Worm (Caenorhabditis elegans): ENCODE data around the gene nhr-125.

The nhr-125 gene

ce11 chrV:4325415-4325814 lies at the start of gene nhr-125:
TSS of gene nhr-125 (minus strand) at chrV:4325515.
- no peak for TF ChIP-seq W03F9.2 (tag; optimal IDR thresholded peaks at IDR 0.05)
- no peak for TF ChIP-seq dao-5 (tag; optimal IDR thresholded peaks at IDR 0.05)
- no peak for TF ChIP-seq him-1 (tag; optimal IDR thresholded peaks at IDR 0.05)

DNA sequence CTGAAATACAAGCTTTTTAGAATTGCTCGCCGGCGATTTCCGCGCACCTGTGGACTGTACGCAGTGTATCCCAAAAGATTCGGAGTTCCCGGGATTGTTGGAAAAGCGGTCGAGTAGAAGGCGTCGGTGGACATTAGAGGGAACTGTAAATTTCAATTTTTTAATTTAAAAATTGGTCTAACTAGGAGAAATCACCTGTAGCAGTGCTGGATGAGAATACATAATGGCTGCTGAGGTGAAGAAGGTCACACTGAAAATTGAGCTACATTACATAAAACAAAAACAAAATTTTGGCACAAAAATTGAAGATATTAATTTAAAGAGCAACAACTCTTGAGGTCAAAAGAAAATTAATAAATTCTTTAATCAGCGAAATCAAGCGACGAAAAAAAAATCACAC lies 49.3 kb upstream of the nhr-125 start, which contains the start of gene neg-1:
TSS of gene neg-1 (minus strand) at position 250 of the 400 bp plus-strand sequence.
- TF ChIP-seq dao-5 (tag; optimal IDR thresholded peaks at IDR 0.05): no peak
- TF ChIP-seq W03F9.2 (tag; optimal IDR thresholded peaks at IDR 0.05): no peak
- TF ChIP-seq him-1 (tag; optimal IDR thresholded peaks at IDR 0.05): no peak

DNA sequence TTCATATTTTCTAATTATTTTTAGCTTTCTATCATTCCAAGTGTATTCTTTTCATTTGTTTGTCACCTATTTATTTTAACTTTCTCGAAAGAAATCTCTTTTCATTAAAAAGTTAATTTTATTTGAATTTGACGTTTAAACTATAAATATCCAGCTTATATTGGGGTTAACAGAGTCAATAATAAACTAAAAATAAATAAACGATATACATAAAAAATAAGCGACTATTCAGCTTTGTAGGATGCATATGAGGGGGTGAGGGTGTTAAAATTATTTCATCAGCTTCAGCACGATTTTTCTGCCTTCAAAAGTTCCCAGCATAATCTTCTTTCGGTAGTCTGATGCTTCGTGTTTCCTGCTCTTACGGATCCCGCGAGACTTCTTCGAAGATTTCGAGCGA lies 48.3 kb upstream of the nhr-125 start:
- TF ChIP-seq W03F9.2 (tag; optimal IDR thresholded peaks at IDR 0.05): no peak
- TF ChIP-seq dao-5 (tag; optimal IDR thresholded peaks at IDR 0.05): no peak
- no peak for TF ChIP-seq him-1 (tag; optimal IDR thresholded peaks at IDR 0.05)

ce11 chrV:4372986-4373385 lies 47.7 kb upstream of the nhr-125 start:
- TF ChIP-seq dao-5 (tag; optimal IDR thresholded peaks at IDR 0.05) (no peak), him-1 (tag; optimal IDR thresholded peaks at IDR 0.05) (no peak), W03F9.2 (tag; optimal IDR thresholded peaks at IDR 0.05) (no peak)

- TF ChIP-seq dao-5 (tag; optimal IDR thresholded peaks at IDR 0.05): no peak
- peak; percentile 6 for TF ChIP-seq W03F9.2 (tag; optimal IDR thresholded peaks at IDR 0.05)
Observed at ce11 chrV:4371309-4371933, 46.1 kb upstream of the nhr-125 start, which contains the start of the genes gmpr-1 and fipp-1. TSS of gene gmpr-1 (minus strand) at chrV:4371383. TSS of gene fipp-1 (plus strand) at chrV:4371807.

DNA sequence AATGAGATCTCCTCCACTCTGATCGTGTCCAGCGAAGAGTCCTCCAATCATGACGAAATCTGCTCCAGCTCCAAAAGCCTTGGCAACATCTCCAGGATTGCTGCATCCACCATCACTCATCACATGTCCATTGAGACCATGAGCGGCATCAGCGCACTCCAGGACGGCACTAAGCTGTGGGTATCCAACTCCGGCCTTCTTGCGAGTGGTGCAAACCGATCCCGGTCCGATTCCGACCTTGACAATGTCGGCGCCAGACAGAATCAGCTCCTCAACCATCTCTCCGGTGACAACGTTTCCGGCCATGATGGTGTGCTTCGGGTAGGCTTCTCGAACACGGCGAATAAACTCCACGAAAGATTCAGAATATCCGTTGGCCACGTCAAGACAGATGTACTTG lies 45.2 kb upstream of the nhr-125 start:
- TF ChIP-seq dao-5 (tag; optimal IDR thresholded peaks at IDR 0.05) (no peak), W03F9.2 (tag; optimal IDR thresholded peaks at IDR 0.05) (no peak), him-1 (tag; optimal IDR thresholded peaks at IDR 0.05) (no peak)

- TF ChIP-seq him-1 (tag; optimal IDR thresholded peaks at IDR 0.05) (no peak), dao-5 (tag; optimal IDR thresholded peaks at IDR 0.05) (no peak), W03F9.2 (tag; optimal IDR thresholded peaks at IDR 0.05) (no peak)
Observed at ce11 chrV:4366440-4366839, 41.1 kb upstream of the nhr-125 start, which contains the start of gene F32D1.11. TSS of gene F32D1.11 (minus strand) at chrV:4366540.

ce11 chrV:4364517-4364916 lies 39.2 kb upstream of the nhr-125 start, which contains the start of gene grl-13:
TSS of gene grl-13 (minus strand) at chrV:4364617.
- TF ChIP-seq him-1 (tag; optimal IDR thresholded peaks at IDR 0.05) (no peak), W03F9.2 (tag; optimal IDR thresholded peaks at IDR 0.05) (no peak), dao-5 (tag; optimal IDR thresholded peaks at IDR 0.05) (no peak)

DNA sequence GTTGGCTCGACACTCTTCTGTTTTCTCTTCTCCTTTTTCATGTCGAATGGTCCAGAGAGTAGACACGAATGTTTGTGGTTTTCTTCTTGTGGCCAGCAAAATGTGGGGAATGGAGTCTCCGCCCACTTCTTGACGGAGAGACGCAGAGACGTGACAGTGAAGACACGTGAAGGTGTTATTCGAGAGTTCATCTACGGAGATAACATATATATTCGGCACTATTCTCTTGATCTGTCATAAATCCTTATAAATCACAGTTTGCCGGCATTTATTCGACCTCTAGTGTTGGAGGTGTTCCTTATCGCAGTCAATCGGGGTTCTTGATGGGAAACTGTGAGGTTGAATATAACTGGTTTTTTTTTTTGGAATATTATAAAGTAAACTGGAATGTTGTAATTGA lies 36.2 kb upstream of the nhr-125 start, which contains the start of gene F32D1.3:
TSS of gene F32D1.3 (minus strand) at position 65 of the 400 bp plus-strand sequence.
- TF ChIP-seq dao-5 (tag; optimal IDR thresholded peaks at IDR 0.05) (no peak), W03F9.2 (tag; optimal IDR thresholded peaks at IDR 0.05) (no peak), him-1 (tag; optimal IDR thresholded peaks at IDR 0.05) (no peak)

- no peak for TF ChIP-seq him-1 (tag; optimal IDR thresholded peaks at IDR 0.05)
- no peak for TF ChIP-seq W03F9.2 (tag; optimal IDR thresholded peaks at IDR 0.05)
Observed at ce11 chrV:4360018-4360417, 34.7 kb upstream of the nhr-125 start.

DNA sequence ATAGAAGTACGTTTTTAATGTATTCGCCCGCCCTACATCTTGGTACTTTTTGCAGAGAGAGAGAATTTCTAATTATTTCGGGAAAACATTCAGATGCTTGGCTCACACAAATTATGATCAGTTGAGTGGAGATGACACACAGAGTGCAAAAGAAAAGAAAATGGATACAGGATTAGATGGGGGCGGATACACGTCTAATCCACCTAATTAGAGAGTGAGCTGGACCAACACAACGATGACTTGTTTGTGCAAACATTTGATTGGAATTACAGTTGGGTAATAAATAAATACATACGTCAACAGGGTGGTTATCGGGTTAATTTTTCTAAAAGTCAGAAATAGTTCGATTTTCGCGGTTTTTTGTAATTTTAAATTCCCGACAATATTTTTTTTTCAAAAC lies 33.8 kb upstream of the nhr-125 start:
- TF ChIP-seq him-1 (tag; optimal IDR thresholded peaks at IDR 0.05) (no peak), dao-5 (tag; optimal IDR thresholded peaks at IDR 0.05) (no peak), W03F9.2 (tag; optimal IDR thresholded peaks at IDR 0.05) (no peak)

DNA sequence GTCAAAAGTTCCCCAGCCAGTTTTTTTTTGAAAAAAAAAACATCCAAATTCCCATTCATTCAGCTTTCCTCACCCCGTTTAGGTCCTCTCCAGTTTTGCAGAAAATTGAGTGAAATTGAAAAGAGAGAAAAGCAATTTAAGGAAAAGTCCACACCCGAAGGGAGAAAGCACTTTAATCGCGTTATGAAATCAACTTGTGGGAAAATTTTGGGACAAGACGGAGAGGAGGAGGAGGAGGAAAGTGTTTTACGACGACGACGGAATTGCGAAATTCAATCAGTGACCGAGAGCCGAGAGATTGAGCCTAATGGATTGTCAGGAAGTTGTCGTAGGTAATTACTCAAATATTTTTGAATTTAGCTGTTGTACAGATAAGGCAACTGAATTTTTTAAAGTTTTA lies 32.1 kb upstream of the nhr-125 start:
- TF ChIP-seq him-1 (tag; optimal IDR thresholded peaks at IDR 0.05) (no peak), W03F9.2 (tag; optimal IDR thresholded peaks at IDR 0.05) (no peak), dao-5 (tag; optimal IDR thresholded peaks at IDR 0.05) (no peak)

DNA sequence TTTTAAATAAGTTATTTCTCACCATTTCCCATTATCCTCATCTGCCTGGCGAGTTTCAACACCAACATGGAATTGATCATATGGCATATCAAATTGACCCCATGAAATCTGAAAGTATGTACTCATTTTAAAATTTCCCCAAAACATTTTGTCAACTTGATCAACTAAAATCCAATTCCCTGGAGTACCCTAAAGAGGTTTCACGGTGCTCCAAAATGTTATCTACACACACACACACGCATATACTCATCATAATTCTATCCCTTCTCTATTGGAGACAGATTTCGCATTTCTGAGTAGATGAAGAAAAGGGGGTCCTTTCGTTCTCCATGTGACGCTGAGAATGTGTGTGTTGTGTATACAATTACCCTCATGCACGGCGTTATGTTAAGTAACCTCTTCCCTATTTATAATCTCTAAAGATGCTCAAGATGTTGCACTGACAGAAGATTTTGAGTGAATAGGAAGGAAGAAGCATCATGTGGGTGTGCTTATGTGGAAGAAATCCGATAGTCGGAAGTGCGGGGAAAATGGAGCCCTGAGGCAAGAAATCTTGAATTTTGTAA lies 30.8 kb upstream of the nhr-125 start:
- TF ChIP-seq him-1 (tag; optimal IDR thresholded peaks at IDR 0.05): no peak
- no peak for TF ChIP-seq dao-5 (tag; optimal IDR thresholded peaks at IDR 0.05)

DNA sequence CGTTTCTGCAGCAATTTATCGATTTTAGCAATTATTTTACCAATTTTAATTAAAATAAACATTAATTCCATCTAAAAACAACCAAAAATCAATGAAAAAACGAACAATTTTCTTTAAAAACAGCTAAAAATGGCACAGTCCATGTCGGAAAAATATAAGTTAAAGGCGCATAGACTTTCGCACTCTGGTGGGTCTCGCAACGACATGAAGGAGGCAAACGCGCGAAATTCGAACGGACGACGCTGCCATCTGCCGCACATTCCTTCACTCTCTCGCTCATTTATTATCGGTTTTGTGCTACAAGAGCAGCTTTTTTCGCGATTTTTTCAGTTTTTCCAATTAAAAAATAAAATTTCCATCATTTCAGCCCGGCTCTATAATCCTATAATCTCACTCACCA lies 21.5 kb upstream of the nhr-125 start, which contains the start of gene mcm-7:
TSS of gene mcm-7 (plus strand) at position 368 of the 400 bp plus-strand sequence.
- TF ChIP-seq dao-5 (tag; optimal IDR thresholded peaks at IDR 0.05) (no peak), W03F9.2 (tag; optimal IDR thresholded peaks at IDR 0.05) (no peak), him-1 (tag; optimal IDR thresholded peaks at IDR 0.05) (no peak)

ce11 chrV:4346325-4346724 lies 21.0 kb upstream of the nhr-125 start, which contains the start of gene hpo-18:
TSS of gene hpo-18 (minus strand) at chrV:4346425.
- TF ChIP-seq him-1 (tag; optimal IDR thresholded peaks at IDR 0.05) (no peak), dao-5 (tag; optimal IDR thresholded peaks at IDR 0.05) (no peak), W03F9.2 (tag; optimal IDR thresholded peaks at IDR 0.05) (no peak)
